Fruit fly (Drosophila melanogaster) whole organism, wandering third instar larva: ENCODE measurements around the gene Kul.

Experiments used
- Abd-B ChIP-seq: fragments of >200 bp; optimal IDR thresholded peaks from 2 replicates; lab custom pipeline; 2017; ENCODE audit warnings: missing biosample characterization, missing genetic modification characterization
- CG32264 ChIP-seq: fragments of 200-800 bp; sonication (Bioruptor generic); optimal IDR thresholded peaks from 2 replicates; lab custom pipeline; 2016; ENCODE audit warnings: missing biosample characterization, missing genetic modification characterization
- CG9705 ChIP-seq: fragments of 200-800 bp; sonication (Bioruptor generic); optimal IDR thresholded peaks from 2 replicates; lab custom pipeline; 2018; ENCODE audit warnings: missing biosample characterization, mild to moderate bottlenecking, missing genetic modification characterization
- CrebA ChIP-seq: fragments of 200-800 bp; sonication (Bioruptor generic); optimal IDR thresholded peaks from 2 replicates; lab custom pipeline; 2016; ENCODE audit warnings: missing biosample characterization, mild to moderate bottlenecking, missing genetic modification characterization, borderline replicate concordance
- Dif ChIP-seq: fragments of 200-275, 200-300 bp; sonication (Bioruptor generic); optimal IDR thresholded peaks from 2 replicates; lab custom pipeline; 2018; ENCODE audit warnings: missing biosample characterization, missing genetic modification characterization; ENCODE audit not compliant: partially characterized antibody
- GATAd ChIP-seq: sonication (Bioruptor generic); optimal IDR thresholded peaks from 2 replicates; lab custom pipeline; 2016; ENCODE audit warnings: missing biosample characterization, missing genetic modification characterization
- HLH106 ChIP-seq: fragments of 200-800 bp; optimal IDR thresholded peaks from 3 replicates; lab custom pipeline; 2019; ENCODE audit warnings: missing biosample characterization, mild to moderate bottlenecking, missing genetic modification characterization, moderate library complexity
- Hnf4 ChIP-seq: fragments of 200-800 bp; sonication (Bioruptor generic); optimal IDR thresholded peaks from 2 replicates; lab custom pipeline; 2016; ENCODE audit warnings: missing biosample characterization, mild to moderate bottlenecking, missing genetic modification characterization
- Hr83 ChIP-seq: fragments of 200-300 bp; sonication (Bioruptor generic); optimal IDR thresholded peaks from 2 replicates; lab custom pipeline; 2016; ENCODE audit warnings: missing biosample characterization, mild to moderate bottlenecking, missing genetic modification characterization, moderate library complexity; ENCODE audit not compliant: poor library complexity, severe bottlenecking
- Jra ChIP-seq: sonication (Bioruptor generic); optimal IDR thresholded peaks from 2 replicates; lab custom pipeline; 2016; ENCODE audit warnings: missing biosample characterization, missing genetic modification characterization
- Myc ChIP-seq: fragments of >200 bp; optimal IDR thresholded peaks from 2 replicates; lab custom pipeline; 2017
- N ChIP-seq: fragments of >200 bp; optimal IDR thresholded peaks from 2 replicates; lab custom pipeline; 2018; ENCODE audit warnings: missing biosample characterization, missing external identifiers, missing genetic modification characterization
- OdsH ChIP-seq: fragments of 200-800 bp; sonication (Bioruptor generic); optimal IDR thresholded peaks from 2 replicates; lab custom pipeline; 2016; ENCODE audit warnings: missing biosample characterization, mild to moderate bottlenecking, missing genetic modification characterization
- Rel ChIP-seq, 2 experiments: fragments of 200-800 bp; sonication (Bioruptor generic) in 1 of 2; optimal IDR thresholded peaks; 2 replicates in 1 of 2; 3 replicates in 1 of 2; lab custom pipeline; 2016 to 2019; ENCODE audit warnings: mild to moderate bottlenecking in 2 of 2, missing biosample characterization in 2 of 2, missing genetic modification characterization in 2 of 2, moderate library complexity in 1 of 2
- Sp1 ChIP-seq: fragments of 200-800 bp; sonication (Bioruptor generic); optimal IDR thresholded peaks from 3 replicates; lab custom pipeline; 2019; ENCODE audit warnings: missing biosample characterization, mild to moderate bottlenecking, missing genetic modification characterization, moderate library complexity
- Vsx2 ChIP-seq: fragments of 200-300, 225-300 bp; sonication (Bioruptor generic); optimal IDR thresholded peaks from 2 replicates; lab custom pipeline; 2018; ENCODE audit warnings: missing biosample characterization, missing genetic modification characterization; ENCODE audit not compliant: partially characterized antibody
- br ChIP-seq: fragments of 200-800 bp; sonication (Bioruptor generic); optimal IDR thresholded peaks from 2 replicates; lab custom pipeline; 2016; ENCODE audit warnings: missing biosample characterization, missing genetic modification characterization
- dl ChIP-seq, 2 experiments: fragments of 175-275, 200-275 bp in 1 of 2; fragments of 200-275 bp in 1 of 2; sonication (Bioruptor generic); optimal IDR thresholded peaks; lab custom pipeline; 2018; ENCODE audit warnings: mild to moderate bottlenecking in 2 of 2, missing biosample characterization in 2 of 2, missing genetic modification characterization in 2 of 2, moderate library complexity in 2 of 2; ENCODE audit not compliant: partially characterized antibody in 2 of 2, insufficient read depth in 1 of 2
- dmrt93B ChIP-seq: fragments of 200-800 bp; sonication (Bioruptor generic); optimal IDR thresholded peaks from 2 replicates; lab custom pipeline; 2018; ENCODE audit warnings: missing biosample characterization, mild to moderate bottlenecking, missing genetic modification characterization
- ey ChIP-seq: fragments of 200-800 bp; sonication (Bioruptor generic); optimal IDR thresholded peaks from 2 replicates; lab custom pipeline; 2016; ENCODE audit warnings: missing biosample characterization, missing genetic modification characterization
- foxo ChIP-seq, 2 experiments: fragments of 200-800 bp; sonication (Bioruptor generic); optimal IDR thresholded peaks; 2 replicates in 1 of 2; 3 replicates in 1 of 2; lab custom pipeline; 2016 to 2017; ENCODE audit warnings: missing biosample characterization in 2 of 2, missing genetic modification characterization in 2 of 2
- fru ChIP-seq: fragments of 200-800 bp; sonication (Bioruptor generic); optimal IDR thresholded peaks from 3 replicates; lab custom pipeline; 2016; ENCODE audit warnings: missing biosample characterization, mild to moderate bottlenecking, missing genetic modification characterization
- h ChIP-seq: fragments of 200-800 bp; sonication (Bioruptor generic); optimal IDR thresholded peaks from 3 replicates; lab custom pipeline; 2016; ENCODE audit warnings: missing biosample characterization, mild to moderate bottlenecking, missing genetic modification characterization
- jim ChIP-seq: fragments of 175-275, 200-325 bp; sonication (Bioruptor generic); optimal IDR thresholded peaks from 2 replicates; lab custom pipeline; 2016; ENCODE audit warnings: missing biosample characterization, mild to moderate bottlenecking, missing genetic modification characterization
- lola ChIP-seq: fragments of >200 bp; optimal IDR thresholded peaks from 2 replicates; lab custom pipeline; 2017; ENCODE audit warnings: missing biosample characterization, missing genetic modification characterization
- pan ChIP-seq: fragments of >200 bp; optimal IDR thresholded peaks from 2 replicates; lab custom pipeline; 2017
- psq ChIP-seq: fragments of 200-800 bp; sonication (Bioruptor generic); optimal IDR thresholded peaks from 3 replicates; lab custom pipeline; 2017; ENCODE audit warnings: missing biosample characterization, mild to moderate bottlenecking, missing genetic modification characterization, moderate library complexity
- rgr ChIP-seq: fragments of 200-800 bp; sonication (Bioruptor generic); optimal IDR thresholded peaks from 3 replicates; lab custom pipeline; 2016; ENCODE audit warnings: missing biosample characterization, mild to moderate bottlenecking, missing genetic modification characterization
- sage ChIP-seq: fragments of 200-800 bp; sonication (Bioruptor generic); optimal IDR thresholded peaks from 2 replicates; lab custom pipeline; 2016; ENCODE audit warnings: missing biosample characterization, mild to moderate bottlenecking, missing genetic modification characterization
- sv ChIP-seq: fragments of 200-800 bp; sonication (Bioruptor generic); optimal IDR thresholded peaks from 3 replicates; lab custom pipeline; 2016; ENCODE audit warnings: missing biosample characterization, missing genetic modification characterization
- tai ChIP-seq: sonication (Bioruptor generic); optimal IDR thresholded peaks from 2 replicates; lab custom pipeline; 2016; ENCODE audit warnings: missing biosample characterization, missing genetic modification characterization
- usp ChIP-seq: fragments of >200 bp; optimal IDR thresholded peaks from 2 replicates; lab custom pipeline; 2017; ENCODE audit warnings: missing biosample characterization, missing genetic modification characterization
- woc ChIP-seq: sonication (Bioruptor generic); optimal IDR thresholded peaks from 2 replicates; lab custom pipeline; 2016; ENCODE audit warnings: missing biosample characterization, mild to moderate bottlenecking, missing genetic modification characterization

The Kul gene

DNA sequence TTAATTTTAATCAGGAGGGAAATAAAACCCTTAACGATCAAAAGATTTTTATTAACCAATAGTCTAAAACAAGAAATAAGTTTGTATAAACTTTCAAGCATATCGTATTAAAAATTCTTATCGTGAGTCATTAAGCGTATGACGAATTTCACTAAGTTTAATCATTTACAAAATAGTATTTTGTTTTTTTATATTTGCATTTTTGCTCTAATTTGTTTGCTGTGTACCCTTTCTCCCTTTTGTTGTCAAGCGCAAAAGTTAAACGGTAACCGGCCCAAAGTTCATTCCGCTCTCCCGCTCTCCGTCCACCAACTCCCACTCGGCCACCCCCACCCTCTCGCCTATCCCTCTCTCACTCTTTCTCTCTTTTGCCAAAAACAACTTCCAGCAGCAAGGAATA lies 38.2 kb downstream of the Kul start:
- TF ChIP-seq tai (peak; percentile 50), Hnf4 (peak; percentile 58), Hr83 (GFP tag; lab: Kevin White, UChicago) (no peak), HLH106 (tag; lab: Kevin White, UChicago) (peak; percentile 66), ey (GFP tag; lab: Kevin White, UChicago) (peak; percentile 44), h (GFP tag; lab: Kevin White, UChicago) (peak; percentile 22), Vsx2 (GFP tag; lab: Kevin White, UChicago) (no peak), dmrt93B (GFP tag; lab: Kevin White, UChicago) (peak; percentile 5), Sp1 (GFP tag; lab: Kevin White, UChicago) (peak; percentile 52), jim (GFP tag; lab: Kevin White, UChicago) (no peak), rgr (peak; percentile 36), CG9705 (no peak), psq (GFP tag; lab: Kevin White, UChicago) (peak; percentile 21), sage (GFP tag; lab: Kevin White, UChicago) (no peak), foxo (GFP tag; optimal IDR thresholded peaks at IDR 0.05; lab: Kevin White, UChicago) (peak in 1 of 2 experiments; percentile 50)

DNA sequence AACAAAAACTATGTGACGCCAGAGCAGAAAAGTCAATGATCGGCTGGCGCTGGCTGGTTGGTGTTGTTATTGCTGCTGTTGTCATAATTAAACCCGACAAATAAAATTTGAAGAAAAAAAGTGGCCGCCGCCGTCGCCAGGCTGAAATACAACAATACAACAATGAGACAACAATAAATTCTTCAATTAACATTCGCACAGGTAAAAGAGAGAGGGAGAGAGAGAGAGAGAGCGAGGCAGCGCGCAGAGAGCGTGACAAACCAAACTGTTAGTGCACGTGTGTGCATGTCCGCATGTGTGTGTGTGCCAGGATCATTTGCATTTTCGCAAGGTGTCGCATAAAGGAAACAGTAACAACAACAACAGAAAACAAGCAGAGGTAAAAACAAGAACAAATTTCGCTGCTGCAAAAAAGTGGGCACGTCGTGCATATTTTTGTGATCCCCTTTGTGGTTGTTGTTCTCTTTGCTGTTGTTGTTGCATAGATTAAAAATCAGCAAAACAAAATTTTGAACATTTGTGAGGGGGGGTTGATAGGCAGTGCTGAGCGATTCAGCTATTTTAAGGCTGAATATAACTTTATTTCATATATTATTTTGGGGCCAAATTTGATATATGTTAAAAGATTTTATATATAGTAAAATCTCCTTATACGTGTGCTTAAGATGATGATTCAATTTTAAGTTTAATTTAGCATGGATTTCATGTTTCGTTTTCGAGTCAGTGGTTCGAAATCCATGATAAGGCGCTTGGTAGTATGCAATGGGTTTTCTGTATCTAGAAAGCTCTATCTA lies 38.8 kb downstream of the Kul start:
- peak; percentile 45 for TF ChIP-seq Dif (GFP tag; lab: Kevin White, UChicago)
- TF ChIP-seq dl (GFP tag; optimal IDR thresholded peaks at IDR 0.05; lab: Kevin White, UChicago; ENCODE audit: insufficient read depth in 1 of 2, partially characterized antibody in 2 of 2) = peak in 1 of 2 experiments; percentile 19
- TF ChIP-seq Rel (GFP tag; optimal IDR thresholded peaks at IDR 0.05; lab: Kevin White, UChicago) = no peak
- TF ChIP-seq Rel (tag; optimal IDR thresholded peaks at IDR 0.05; lab: Kevin White, UChicago) = peak; percentile 28
- peak; percentile 8 for TF ChIP-seq Vsx2 (GFP tag; lab: Kevin White, UChicago)
- TF ChIP-seq Abd-B = no peak
- no peak for TF ChIP-seq CG32264
- TF ChIP-seq N (GFP tag; lab: Kevin White, UChicago) = no peak
- TF ChIP-seq Myc (lab: Kevin White, UChicago) = peak; percentile 36
- TF ChIP-seq woc = peak; percentile 3
- TF ChIP-seq, all 38 proteins: peak for 6

DNA sequence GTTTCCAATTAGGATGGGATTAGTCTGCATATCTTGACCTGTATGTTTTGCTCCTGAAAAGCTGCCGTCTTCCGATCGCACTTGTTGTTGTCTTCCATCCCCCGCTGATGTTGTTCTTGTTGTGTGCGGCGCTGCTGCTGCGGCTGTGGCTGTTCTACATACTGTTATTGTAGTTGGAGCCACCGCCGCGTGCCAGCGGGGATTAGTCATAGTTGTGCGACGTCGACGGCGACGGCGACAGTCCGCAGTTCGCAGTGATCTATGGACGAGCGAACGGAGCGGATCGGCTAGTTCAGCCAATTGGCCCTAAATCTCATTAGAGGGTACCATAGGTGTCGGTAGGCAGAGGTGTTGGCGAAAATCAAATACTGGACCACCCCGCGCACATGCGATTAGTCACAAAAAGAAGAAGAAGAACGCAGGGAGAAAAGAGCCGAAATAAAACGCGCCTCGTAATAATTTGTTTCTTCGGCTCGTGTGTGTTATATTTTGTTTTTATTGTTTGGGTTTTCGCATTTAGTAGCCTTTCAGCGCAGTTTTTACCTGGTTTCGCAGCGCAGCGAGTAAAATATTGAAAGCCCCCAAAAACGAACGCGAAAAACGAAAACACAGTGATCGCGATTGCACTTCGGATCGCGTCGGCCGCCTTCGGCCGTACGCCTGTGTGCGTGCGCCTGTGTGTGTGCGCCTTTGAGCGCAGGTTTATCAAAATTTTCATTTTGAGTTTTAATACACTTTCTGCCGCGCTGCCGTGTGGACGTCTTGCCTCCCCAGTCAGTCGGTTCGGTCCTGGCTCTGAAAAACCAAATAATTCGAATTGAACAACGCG lies 39.9 kb downstream of the Kul start, which contains the start of gene kay:
Gene kay, plus strand, starts transcription at position 729 of the 829 bp plus-strand sequence.
- TF ChIP-seq fru (GFP tag; lab: Kevin White, UChicago) = no peak
- TF ChIP-seq GATAd (GFP tag; lab: Kevin White, UChicago) = no peak
- TF ChIP-seq br = peak; percentile 16
- no peak for TF ChIP-seq OdsH (GFP tag; lab: Kevin White, UChicago)
- TF ChIP-seq psq (GFP tag; lab: Kevin White, UChicago) = peak; percentile 29
- no peak for TF ChIP-seq dmrt93B (GFP tag; lab: Kevin White, UChicago)
- TF ChIP-seq usp (GFP tag; lab: Kevin White, UChicago) = no peak
- TF ChIP-seq h (GFP tag; lab: Kevin White, UChicago) = peak; percentile 32
- no peak for TF ChIP-seq Hnf4
- peak; percentile 38 for TF ChIP-seq Sp1 (GFP tag; lab: Kevin White, UChicago)
- TF ChIP-seq Dif (GFP tag; lab: Kevin White, UChicago) = peak; percentile 31
- TF ChIP-seq Vsx2 (GFP tag; lab: Kevin White, UChicago) = peak; percentile 6
- no peak for TF ChIP-seq lola
- TF ChIP-seq sv (GFP tag; lab: Kevin White, UChicago) = no peak
- TF ChIP-seq CrebA (GFP tag; lab: Kevin White, UChicago) = peak; percentile 58
- TF ChIP-seq pan (lab: Kevin White, UChicago) = peak; percentile 63
- no peak for TF ChIP-seq Rel (GFP tag; optimal IDR thresholded peaks at IDR 0.05; lab: Kevin White, UChicago)
- TF ChIP-seq Rel (tag; optimal IDR thresholded peaks at IDR 0.05; lab: Kevin White, UChicago) = peak; percentile 84
- peak; percentile 15 for TF ChIP-seq Jra (GFP tag; lab: Kevin White, UChicago)
- no peak for TF ChIP-seq Myc (lab: Kevin White, UChicago)
